Fruit fly (Drosophila melanogaster) whole organism, embryonic: Measurements from ENCODE around the gene GXIVsPLA2.

ENCODE experiments used
- Atf3 ChIP-seq: fragments of 200-800 bp; sonication (Bioruptor generic); optimal IDR thresholded peaks from 3 replicates; lab custom pipeline; 2016; ENCODE audit warnings: missing biosample characterization, missing genetic modification characterization
- C15 ChIP-seq: fragments of 200-800 bp; sonication (Bioruptor generic); IDR thresholded peaks from 3 replicates; pipeline ENCODE4 v1.3.6; 2022; ENCODE audit warnings: missing biosample characterization, missing genetic modification characterization
- CG12104 ChIP-seq: fragments of 200-800 bp; sonication (Bioruptor generic); optimal IDR thresholded peaks from 3 replicates; lab custom pipeline; 2016; ENCODE audit warnings: missing biosample characterization, missing genetic modification characterization
- CG12391 ChIP-seq: fragments of 200-800 bp; sonication (Bioruptor generic); optimal IDR thresholded peaks from 3 replicates; lab custom pipeline; 2018; ENCODE audit warnings: missing biosample characterization, mild to moderate bottlenecking, missing genetic modification characterization, moderate library complexity
- CG12769 ChIP-seq: fragments of 200-800 bp; sonication (Bioruptor generic); optimal IDR thresholded peaks from 2 replicates; lab custom pipeline; 2019; ENCODE audit warnings: missing biosample characterization, mild to moderate bottlenecking, missing genetic modification characterization, moderate library complexity
- CG13296 ChIP-seq: fragments of 200-800 bp; sonication (Bioruptor generic); optimal IDR thresholded peaks from 3 replicates; lab custom pipeline; 2018; ENCODE audit warnings: missing biosample characterization, mild to moderate bottlenecking, missing genetic modification characterization
- CG14710 ChIP-seq: fragments of 200-800 bp; sonication (Bioruptor generic); optimal IDR thresholded peaks from 3 replicates; lab custom pipeline; 2019; ENCODE audit warnings: missing biosample characterization, mild to moderate bottlenecking, missing genetic modification characterization, moderate library complexity
- CG15601 ChIP-seq: fragments of 200-800 bp; sonication (Bioruptor generic); optimal IDR thresholded peaks from 3 replicates; lab custom pipeline; 2019; ENCODE audit warnings: missing biosample characterization, mild to moderate bottlenecking, missing genetic modification characterization, moderate library complexity
- CG30431 ChIP-seq: fragments of 200-800 bp; sonication (Bioruptor generic); optimal IDR thresholded peaks from 2 replicates; lab custom pipeline; 2017; ENCODE audit warnings: missing biosample characterization, missing genetic modification characterization
- CG32767 ChIP-seq: fragments of 200-800 bp; sonication (Bioruptor generic); IDR thresholded peaks from 2 replicates; pipeline ENCODE4 v1.3.6; 2022; ENCODE audit warnings: missing biosample characterization, missing genetic modification characterization
- CG32772 ChIP-seq: fragments of 200-800 bp; sonication (Bioruptor generic); IDR thresholded peaks from 2 replicates; pipeline ENCODE4 v1.3.6; 2022; ENCODE audit warnings: missing biosample characterization, missing genetic modification characterization
- CG33557 ChIP-seq: fragments of 200-800 bp; sonication (Bioruptor generic); optimal IDR thresholded peaks from 2 replicates; lab custom pipeline; 2019; ENCODE audit warnings: missing biosample characterization, mild to moderate bottlenecking, missing genetic modification characterization, moderate library complexity
- CG4282 ChIP-seq: fragments of 200-800 bp; sonication (Bioruptor generic); optimal IDR thresholded peaks from 2 replicates; lab custom pipeline; 2016; ENCODE audit warnings: missing biosample characterization, missing genetic modification characterization
- CG4617 ChIP-seq: fragments of 200-800 bp; sonication (Bioruptor generic); optimal IDR thresholded peaks from 3 replicates; lab custom pipeline; 2016; ENCODE audit warnings: missing biosample characterization, missing genetic modification characterization, borderline replicate concordance
- CG4707 ChIP-seq: fragments of 200-800 bp; sonication (Bioruptor generic); optimal IDR thresholded peaks from 2 replicates; lab custom pipeline; 2018; ENCODE audit warnings: missing biosample characterization, mild to moderate bottlenecking, missing genetic modification characterization, moderate library complexity
- CG5953 ChIP-seq: fragments of 200-800 bp; sonication (Bioruptor generic); IDR thresholded peaks from 2 replicates; pipeline ENCODE4 v1.3.6; 2022; ENCODE audit warnings: missing biosample characterization, missing genetic modification characterization
- CG6272 ChIP-seq: fragments of 200-800 bp; sonication (Bioruptor generic); IDR thresholded peaks from 2 replicates; pipeline ENCODE4 v1.3.6; 2022; ENCODE audit warnings: missing biosample characterization, missing genetic modification characterization
- CG6654 ChIP-seq: fragments of 200-800 bp; sonication (Bioruptor generic); optimal IDR thresholded peaks from 2 replicates; lab custom pipeline; 2017; ENCODE audit warnings: missing biosample characterization, mild to moderate bottlenecking, missing genetic modification characterization
- CG6683 ChIP-seq: fragments of 200-800 bp; sonication (Bioruptor generic); optimal IDR thresholded peaks from 2 replicates; lab custom pipeline; 2017; ENCODE audit warnings: missing biosample characterization, mild to moderate bottlenecking, missing genetic modification characterization, missing genetic modification reagents
- CG6813 ChIP-seq: fragments of 200-800 bp; sonication (Bioruptor generic); optimal IDR thresholded peaks from 2 replicates; lab custom pipeline; 2017; ENCODE audit warnings: missing biosample characterization, missing genetic modification characterization, mild to moderate bottlenecking, moderate library complexity, missing genetic modification reagents
- CG7745 ChIP-seq: fragments of 200-800 bp; sonication (Bioruptor generic); optimal IDR thresholded peaks from 2 replicates; lab custom pipeline; 2018; ENCODE audit warnings: missing biosample characterization, mild to moderate bottlenecking, missing genetic modification characterization, moderate library complexity
- CG8281 ChIP-seq: fragments of 200-800 bp; sonication (Bioruptor generic); optimal IDR thresholded peaks from 2 replicates; lab custom pipeline; 2018; ENCODE audit warnings: missing biosample characterization, mild to moderate bottlenecking, missing genetic modification characterization, moderate library complexity
- D19A ChIP-seq: fragments of 200-800 bp; optimal IDR thresholded peaks from 3 replicates; lab custom pipeline; 2019; ENCODE audit warnings: missing biosample characterization, mild to moderate bottlenecking, missing genetic modification characterization, moderate library complexity
- Drgx ChIP-seq: fragments of 200-800 bp; sonication (Bioruptor generic); IDR thresholded peaks from 2 replicates; pipeline ENCODE4 v1.3.6; 2022; ENCODE audit warnings: missing biosample characterization, missing genetic modification characterization
- Ets65A ChIP-seq: fragments of 200-800 bp; sonication (Bioruptor generic); peaks from one replicate; lab custom pipeline; 2016; ENCODE audit warnings: missing biosample characterization, missing genetic modification characterization
- GATAe ChIP-seq: fragments of 200-800 bp; sonication (Bioruptor generic); conservative IDR thresholded peaks from 2 replicates; pipeline ENCODE4 v1.3.6; 2022; ENCODE audit warnings: missing biosample characterization, missing genetic modification characterization
- Gsc ChIP-seq: fragments of 200-800 bp; sonication (Bioruptor generic); IDR thresholded peaks from 2 replicates; pipeline ENCODE4 v1.3.6; 2022; ENCODE audit warnings: missing biosample characterization, missing genetic modification characterization
- Hsf ChIP-seq: fragments of 200-800 bp; sonication (Bioruptor generic); optimal IDR thresholded peaks from 3 replicates; lab custom pipeline; 2016; ENCODE audit warnings: missing biosample characterization, missing genetic modification characterization
- Jarid2 ChIP-seq: fragments of 200-800 bp; sonication (Bioruptor generic); optimal IDR thresholded peaks from 3 replicates; lab custom pipeline; 2017; ENCODE audit warnings: mild to moderate bottlenecking, missing biosample characterization, missing genetic modification reagents, missing genetic modification characterization
- Max ChIP-seq: fragments of 200-800 bp; sonication (Bioruptor generic); optimal IDR thresholded peaks from 2 replicates; lab custom pipeline; 2016; ENCODE audit warnings: missing biosample characterization, mild to moderate bottlenecking, missing genetic modification characterization
- Mes4 ChIP-seq: fragments of 200-800 bp; sonication (Bioruptor generic); optimal IDR thresholded peaks from 2 replicates; lab custom pipeline; 2016; ENCODE audit warnings: missing biosample characterization, missing genetic modification characterization
- Nf-YB ChIP-seq: fragments of 200-800 bp; sonication (Bioruptor generic); optimal IDR thresholded peaks from 3 replicates; lab custom pipeline; 2019; ENCODE audit warnings: missing biosample characterization, mild to moderate bottlenecking, missing genetic modification characterization, moderate library complexity
- Stat92E ChIP-seq, 3 experiments: fragments of >200 bp in 2 of 3; fragments of 200-800 bp in 1 of 3; sonication (Bioruptor generic) in 1 of 3; optimal IDR thresholded peaks; 2 replicates each; lab custom pipeline; 2017 to 2019; ENCODE audit warnings: missing biosample characterization in 3 of 3, missing genetic modification characterization in 3 of 3, mild to moderate bottlenecking in 1 of 3, moderate library complexity in 1 of 3
- Xbp1 ChIP-seq: fragments of 200-800 bp; sonication (Bioruptor generic); optimal IDR thresholded peaks from 3 replicates; lab custom pipeline; 2016; ENCODE audit warnings: missing biosample characterization, mild to moderate bottlenecking, missing genetic modification characterization
- ap ChIP-seq: fragments of 200-800 bp; sonication (Bioruptor generic); IDR thresholded peaks from 2 replicates; pipeline ENCODE4 v1.3.6; 2022; ENCODE audit warnings: missing biosample characterization, missing genetic modification characterization
- ara ChIP-seq: fragments of 200-800 bp; sonication (Bioruptor generic); IDR thresholded peaks from 2 replicates; pipeline ENCODE4 v1.3.6; 2022; ENCODE audit warnings: missing biosample characterization, missing genetic modification characterization
- br ChIP-seq: fragments of >200 bp; optimal IDR thresholded peaks from 2 replicates; lab custom pipeline; 2017
- ci ChIP-seq: fragments of 200-800 bp; sonication (Bioruptor generic); IDR thresholded peaks from 3 replicates; pipeline ENCODE4 v1.3.6; 2022; ENCODE audit warnings: missing biosample characterization, missing genetic modification characterization
- gsb-n ChIP-seq: fragments of 200-800 bp; sonication (Bioruptor generic); optimal IDR thresholded peaks from 3 replicates; lab custom pipeline; 2018; ENCODE audit warnings: missing biosample characterization, mild to moderate bottlenecking, missing genetic modification characterization
- ind ChIP-seq: fragments of 200-800 bp; sonication (Bioruptor generic); optimal IDR thresholded peaks from 3 replicates; lab custom pipeline; 2016; ENCODE audit warnings: missing biosample characterization, missing genetic modification characterization
- jumu ChIP-seq: fragments of 200-800 bp; sonication (Bioruptor generic); optimal IDR thresholded peaks from 3 replicates; lab custom pipeline; 2016; ENCODE audit warnings: missing biosample characterization, missing genetic modification characterization
- kah ChIP-seq: fragments of 200-800 bp; sonication (Bioruptor generic); optimal IDR thresholded peaks from 2 replicates; lab custom pipeline; 2018; ENCODE audit warnings: missing biosample characterization, mild to moderate bottlenecking, missing genetic modification characterization
- kay ChIP-seq: fragments of 200-800 bp; sonication (Bioruptor generic); optimal IDR thresholded peaks from 2 replicates; lab custom pipeline; 2016; ENCODE audit warnings: missing biosample characterization, missing genetic modification characterization
- klu ChIP-seq: fragments of 200-800 bp; sonication (Bioruptor generic); IDR thresholded peaks from 2 replicates; pipeline ENCODE4 v1.3.6; 2022; ENCODE audit warnings: missing biosample characterization, missing genetic modification characterization
- lilli ChIP-seq: fragments of 200-800 bp; sonication (Bioruptor generic); optimal IDR thresholded peaks from 3 replicates; lab custom pipeline; 2016; ENCODE audit warnings: missing biosample characterization, missing genetic modification characterization
- mld ChIP-seq: fragments of 200-800 bp; sonication (Bioruptor generic); IDR thresholded peaks from 3 replicates; pipeline ENCODE4 v1.3.6; 2022; ENCODE audit warnings: missing biosample characterization, missing genetic modification characterization; ENCODE audit not compliant: partially characterized antibody
- ranshi ChIP-seq: fragments of 200-800 bp; sonication (Bioruptor generic); IDR thresholded peaks from 2 replicates; pipeline ENCODE4 v1.3.6; 2022; ENCODE audit warnings: missing biosample characterization, missing genetic modification characterization
- salm ChIP-seq: fragments of 200-800 bp; sonication (Bioruptor generic); optimal IDR thresholded peaks from 2 replicates; lab custom pipeline; 2018; ENCODE audit warnings: missing biosample characterization, mild to moderate bottlenecking, missing genetic modification characterization
- sob ChIP-seq: fragments of 200-800 bp; sonication (Bioruptor generic); IDR thresholded peaks from 2 replicates; pipeline ENCODE4 v1.3.6; 2022; ENCODE audit warnings: missing biosample characterization, missing genetic modification characterization
- tll ChIP-seq, 2 experiments: fragments of 200-800 bp in 1 of 2; fragments of >200 bp in 1 of 2; sonication (Bioruptor generic) in 1 of 2; optimal IDR thresholded peaks; 2 replicates each; lab custom pipeline; 2017 to 2019; ENCODE audit warnings: missing biosample characterization in 2 of 2, missing genetic modification characterization in 2 of 2, mild to moderate bottlenecking in 1 of 2, moderate library complexity in 1 of 2
- unc-4 ChIP-seq: fragments of 200-800 bp; sonication (Bioruptor generic); IDR thresholded peaks from 2 replicates; pipeline ENCODE4 v1.3.6; 2022; ENCODE audit warnings: missing biosample characterization, missing genetic modification characterization; ENCODE audit not compliant: partially characterized antibody

Gene GXIVsPLA2

DNA sequence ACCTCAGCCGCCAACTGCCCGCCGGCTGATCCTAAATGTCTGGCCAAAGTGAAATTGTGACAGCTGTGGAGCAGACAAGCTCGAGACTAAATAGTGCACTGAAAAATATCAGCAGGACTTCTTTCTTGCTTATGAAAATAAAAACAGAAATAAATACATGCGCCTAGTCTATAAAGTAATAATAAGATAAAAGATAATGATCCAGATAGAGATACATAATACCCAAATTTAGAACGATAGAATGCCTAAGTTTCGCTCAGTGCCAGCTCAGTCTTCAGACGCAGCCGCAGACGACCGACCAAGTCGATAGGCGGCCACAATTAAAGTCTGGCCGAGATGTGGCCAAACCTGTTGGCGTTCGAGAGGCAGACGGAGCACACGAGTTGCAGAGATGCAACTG, 14.1 kb upstream of the GXIVsPLA2 start (continued):
- TF ChIP-seq Gsc (GFP tag; lab: Robert Waterston, UW) (0 out of 2 replicates have a peak, but pooled peaks have one; percentile 12), ci (GFP tag; lab: Robert Waterston, UW) (peak; percentile 93), tll (GFP tag; optimal IDR thresholded peaks at IDR 0.05; lab: Kevin White, UChicago) (no peak), Mes4 (GFP tag; lab: Kevin White, UChicago) (peak; percentile 35), Atf3 (no peak), CG6654 (GFP tag; lab: Kevin White, UChicago) (peak; percentile 32), CG14710 (tag; lab: Kevin White, UChicago) (no peak), ara (GFP tag; lab: Robert Waterston, UW) (peak; percentile 69), jumu (GFP tag; lab: Kevin White, UChicago) (no peak), CG8281 (tag; lab: Kevin White, UChicago) (no peak), ap (GFP tag; lab: Robert Waterston, UW) (peak; percentile 52; the same call in 1 of the 2 replicates), CG6683 (GFP tag; lab: Kevin White, UChicago) (no peak), klu (GFP tag; lab: Robert Waterston, UW) (0 out of 2 replicates have a peak, but pooled peaks have one; percentile 15), sob (GFP tag; lab: Robert Waterston, UW) (no peak), CG13296 (GFP tag; lab: Kevin White, UChicago) (no peak), CG6813 (GFP tag; lab: Kevin White, UChicago) (no peak), CG5953 (GFP tag; lab: Robert Waterston, UW) (peak; percentile 81), CG30431 (GFP tag; lab: Kevin White, UChicago) (peak; percentile 30), Drgx (GFP tag; lab: Robert Waterston, UW) (peak; percentile 91), CG32772 (GFP tag; lab: Robert Waterston, UW) (peak; percentile 60; the same call in 1 of the 2 replicates), CG6272 (GFP tag; lab: Robert Waterston, UW) (no peak), kah (no peak), Xbp1 (peak; percentile 70), Max (GFP tag; lab: Kevin White, UChicago) (peak; percentile 34), CG12769 (tag; lab: Kevin White, UChicago) (peak; percentile 8), lilli (peak; percentile 44), unc-4 (GFP tag; lab: Robert Waterston, UW) (no peak), Stat92E (GFP tag; optimal IDR thresholded peaks at IDR 0.05; lab: Kevin White, UChicago) (no peak), CG7745 (tag; lab: Kevin White, UChicago) (no peak), CG32767 (GFP tag; lab: Robert Waterston, UW) (peak; percentile 38; the same call in 1 of the 2 replicates), Hsf (peak; percentile 56), ind (GFP tag; lab: Kevin White, UChicago) (peak; percentile 52), Jarid2 (GFP tag; lab: Kevin White, UChicago) (no peak), C15 (no peak), CG4617 (no peak), mld (GFP tag; lab: Robert Waterston, UW) (no peak), CG12104 (GFP tag; lab: Kevin White, UChicago) (peak; percentile 31), CG33557 (no peak), Ets65A (peak; percentile 94), salm (peak; percentile 0), gsb-n (tag; lab: Kevin White, UChicago) (peak; percentile 40), ranshi (peak; percentile 68), Nf-YB (GFP tag; lab: Kevin White, UChicago) (no peak), kay (no peak), CG4707 (peak; percentile 44), CG12391 (peak; percentile 72), CG15601 (tag; lab: Kevin White, UChicago) (peak; percentile 47), D19A (peak; percentile 17), br (lab: Kevin White, UChicago) (no peak), CG4282 (GFP tag; lab: Kevin White, UChicago) (no peak), GATAe (GFP tag; lab: Robert Waterston, UW) (no peak)
